Worm (Caenorhabditis elegans) whole organism, L2 larva: ENCODE measurements around the gene best-13.
"Not testable (repeated sequence)": the region's sequence is repeated elsewhere in the genome, so short reads cannot be mapped to it uniquely, and the experiment has no call there.

ENCODE experiments used
- C34F6.9 ChIP-seq: fragments of 150-350 bp; optimal IDR thresholded peaks from 2 replicates; lab custom pipeline; 2014; ENCODE audit warnings: missing biosample characterization, missing genetic modification characterization
- F13H6.1 ChIP-seq: sonication (generic microtip); optimal IDR thresholded peaks from 2 replicates; lab custom pipeline; 2016; ENCODE audit warnings: missing genetic modification characterization, missing compliant biosample characterization
- R02D3.7 ChIP-seq: fragments of 150-350 bp; optimal IDR thresholded peaks from 2 replicates; lab custom pipeline; 2014; ENCODE audit warnings: missing biosample characterization, missing genetic modification characterization
- Y55F3AM.14 ChIP-seq: fragments of 200-800 bp; sonication (Bioruptor generic); optimal IDR thresholded peaks from 2 replicates; lab custom pipeline; 2018; ENCODE audit warnings: mild to moderate bottlenecking, missing genetic modification characterization, missing compliant biosample characterization
- ZK546.5 ChIP-seq: sonication (generic microtip); optimal IDR thresholded peaks from 2 replicates; lab custom pipeline; 2017; ENCODE audit warnings: missing biosample characterization, missing genetic modification characterization
- alr-1 ChIP-seq: fragments of 150-350 bp; optimal IDR thresholded peaks from 2 replicates; lab custom pipeline; 2014; ENCODE audit warnings: missing biosample characterization, missing genetic modification characterization
- aly-2 ChIP-seq: fragments of 150-350 bp; optimal IDR thresholded peaks from 2 replicates; lab custom pipeline; 2014; ENCODE audit warnings: missing biosample characterization, missing genetic modification characterization
- ama-1 ChIP-seq: fragments of 150-350 bp; optimal IDR thresholded peaks from 2 replicates; lab custom pipeline; 2018; ENCODE audit warnings: inconsistent platforms
- ceh-16 ChIP-seq: fragments of 150-350 bp; optimal IDR thresholded peaks from 2 replicates; lab custom pipeline; 2014; ENCODE audit warnings: missing biosample characterization, missing genetic modification characterization
- crh-2 ChIP-seq: sonication (generic microtip); optimal IDR thresholded peaks from 2 replicates; lab custom pipeline; 2017; ENCODE audit warnings: missing biosample characterization, missing genetic modification characterization
- elt-1 ChIP-seq: fragments of 150-350 bp; optimal IDR thresholded peaks from 2 replicates; lab custom pipeline; 2014; ENCODE audit warnings: missing biosample characterization, missing genetic modification characterization
- elt-3 ChIP-seq: sonication (generic microtip); optimal IDR thresholded peaks from 2 replicates; lab custom pipeline; 2017; ENCODE audit warnings: missing biosample characterization, missing genetic modification characterization
- gmeb-1 ChIP-seq: fragments of 150-350 bp; optimal IDR thresholded peaks from 2 replicates; lab custom pipeline; 2014; ENCODE audit warnings: missing biosample characterization, missing genetic modification characterization
- lin-11 ChIP-seq: fragments of 150-350 bp; sonication (generic microtip); optimal IDR thresholded peaks from 2 replicates; lab custom pipeline; 2014; ENCODE audit warnings: missing biosample characterization, missing genetic modification characterization, inconsistent platforms, mixed read lengths
- nhr-12 ChIP-seq: fragments of 150-350 bp; optimal IDR thresholded peaks from 2 replicates; lab custom pipeline; 2014; ENCODE audit warnings: missing biosample characterization, missing genetic modification characterization
- nhr-129 ChIP-seq: fragments of 150-350 bp; optimal IDR thresholded peaks from 2 replicates; lab custom pipeline; 2014; ENCODE audit warnings: missing biosample characterization, missing genetic modification characterization
- nhr-21 ChIP-seq: fragments of 150-350 bp; optimal IDR thresholded peaks from 2 replicates; lab custom pipeline; 2014; ENCODE audit warnings: missing biosample characterization, missing genetic modification characterization
- nhr-23 ChIP-seq: fragments of 150-350 bp; optimal IDR thresholded peaks from 2 replicates; lab custom pipeline; 2014; ENCODE audit warnings: missing biosample characterization, missing genetic modification reagents, missing genetic modification characterization
- nhr-237 ChIP-seq: fragments of 150-350 bp; optimal IDR thresholded peaks from 2 replicates; lab custom pipeline; 2014; ENCODE audit warnings: missing biosample characterization, missing genetic modification characterization
- nhr-25 ChIP-seq: fragments of 150-350 bp; sonication (generic microtip); optimal IDR thresholded peaks from 3 replicates; lab custom pipeline; 2014; ENCODE audit warnings: missing biosample characterization, missing genetic modification characterization
- nhr-77 ChIP-seq: fragments of 150-350 bp; optimal IDR thresholded peaks from 2 replicates; lab custom pipeline; 2014; ENCODE audit warnings: missing biosample characterization, missing genetic modification characterization
- sem-4 ChIP-seq: fragments of 150-350 bp; optimal IDR thresholded peaks from 2 replicates; lab custom pipeline; 2014; ENCODE audit warnings: missing biosample characterization, missing genetic modification reagents, missing genetic modification characterization
- sma-3 ChIP-seq: sonication (generic microtip); optimal IDR thresholded peaks from 2 replicates; lab custom pipeline; 2016; ENCODE audit warnings: missing genetic modification reagents, missing genetic modification characterization, missing compliant biosample characterization
- sma-9 ChIP-seq, 2 experiments: fragments of 150-350 bp in 1 of 2; sonication (generic microtip) in 1 of 2; optimal IDR thresholded peaks; 2 replicates each; lab custom pipeline; 2014 to 2016; ENCODE audit warnings: missing genetic modification characterization in 2 of 2, mild to moderate bottlenecking in 1 of 2, missing biosample characterization in 1 of 2, missing compliant biosample characterization in 1 of 2, missing genetic modification reagents in 1 of 2, moderate library complexity in 1 of 2
- snpc-4 ChIP-seq: fragments of 150-350 bp; optimal IDR thresholded peaks from 2 replicates; lab custom pipeline; 2014; ENCODE audit warnings: missing biosample characterization, missing genetic modification characterization
- unc-39 ChIP-seq: fragments of 150-350 bp; optimal IDR thresholded peaks from 2 replicates; lab custom pipeline; 2014; ENCODE audit warnings: missing biosample characterization, missing genetic modification characterization
- unc-55 ChIP-seq: fragments of 150-350 bp; sonication (generic microtip); optimal IDR thresholded peaks from 3 replicates; lab custom pipeline; 2014; ENCODE audit warnings: missing biosample characterization, missing genetic modification reagents, missing genetic modification characterization
- unc-62 ChIP-seq: fragments of 150-350 bp; optimal IDR thresholded peaks from 2 replicates; lab custom pipeline; 2014; ENCODE audit warnings: missing biosample characterization, missing genetic modification reagents, missing genetic modification characterization
- ztf-1 ChIP-seq: fragments of 200-800 bp; sonication (Bioruptor generic); conservative IDR thresholded peaks from 2 replicates; pipeline ENCODE4 v1.3.6; 2022; ENCODE audit warnings: missing genetic modification characterization, missing compliant biosample characterization
- ztf-4 ChIP-seq: fragments of 150-350 bp; optimal IDR thresholded peaks from 2 replicates; lab custom pipeline; 2014; ENCODE audit warnings: missing biosample characterization, missing genetic modification characterization

The best-13 gene

DNA sequence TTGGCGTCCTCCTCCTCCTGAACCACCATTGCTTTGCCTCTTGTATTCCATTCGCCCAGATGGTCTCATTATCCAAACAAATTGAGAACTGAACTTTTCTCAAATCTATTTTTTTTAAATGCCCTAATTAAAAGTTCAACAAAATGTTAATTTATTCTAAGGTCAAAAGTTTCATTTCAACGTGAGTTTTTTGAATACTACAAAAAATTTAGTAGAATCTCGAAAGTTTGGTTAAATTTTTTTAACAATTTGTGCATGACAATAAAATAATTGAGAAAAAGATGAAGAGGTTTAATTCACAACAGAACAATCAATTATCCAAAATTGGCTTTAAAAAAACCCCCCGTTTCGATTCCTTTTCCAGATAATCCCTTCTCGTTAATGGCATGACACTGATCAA lies 11.8 kb upstream of the best-13 start, which contains the start of gene F32B6.4:
TSS of gene F32B6.4 (minus strand) at position 101 of the 400 bp plus-strand sequence.
- TF ChIP-seq unc-62 (GFP tag; lab: Kevin White, UChicago) (no peak), sma-9 (GFP tag; optimal IDR thresholded peaks at IDR 0.05; lab: Kevin White, UChicago) (no peak), sma-9 (tag; optimal IDR thresholded peaks at IDR 0.05; lab: Kevin White, UChicago) (no peak), nhr-77 (no peak), crh-2 (no peak), lin-11 (tag; lab: Kevin White, UChicago) (no peak), elt-1 (tag; lab: Kevin White, UChicago) (no peak), elt-3 (tag; lab: Kevin White, UChicago) (no peak), gmeb-1 (tag; lab: Kevin White, UChicago) (no peak), ZK546.5 (tag; lab: Kevin White, UChicago) (no peak), F13H6.1 (no peak), ama-1 (lab: Kevin White, UChicago) (no peak), nhr-25 (tag; lab: Kevin White, UChicago) (no peak), nhr-21 (tag; lab: Kevin White, UChicago) (no peak)

DNA sequence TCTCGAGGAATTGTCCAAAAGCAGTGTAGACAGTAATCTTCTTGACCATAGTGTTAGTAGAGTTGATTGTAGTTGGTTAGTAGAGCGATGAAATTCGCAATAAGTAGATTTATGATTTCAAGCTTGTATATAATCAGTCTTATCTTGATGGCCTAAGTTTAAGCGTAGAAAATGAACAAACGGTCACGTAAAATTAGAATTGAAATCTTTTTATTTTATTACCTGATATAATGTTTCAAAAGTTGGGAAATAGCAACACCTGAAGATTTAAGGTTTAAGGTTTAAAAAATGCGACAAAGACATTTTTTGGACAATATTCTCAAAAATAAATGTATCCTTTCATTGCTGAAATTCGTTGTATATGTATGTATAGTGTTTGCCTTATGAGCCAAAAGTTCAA lies 10.1 kb upstream of the best-13 start, which contains the start of gene sss-1:
TSS of gene sss-1 (minus strand) at position 101 of the 400 bp plus-strand sequence.
- not testable (repeated sequence) for TF ChIP-seq C34F6.9; Y55F3AM.14 (GFP tag; lab: Kevin White, UChicago); ama-1 (lab: Kevin White, UChicago)

DNA sequence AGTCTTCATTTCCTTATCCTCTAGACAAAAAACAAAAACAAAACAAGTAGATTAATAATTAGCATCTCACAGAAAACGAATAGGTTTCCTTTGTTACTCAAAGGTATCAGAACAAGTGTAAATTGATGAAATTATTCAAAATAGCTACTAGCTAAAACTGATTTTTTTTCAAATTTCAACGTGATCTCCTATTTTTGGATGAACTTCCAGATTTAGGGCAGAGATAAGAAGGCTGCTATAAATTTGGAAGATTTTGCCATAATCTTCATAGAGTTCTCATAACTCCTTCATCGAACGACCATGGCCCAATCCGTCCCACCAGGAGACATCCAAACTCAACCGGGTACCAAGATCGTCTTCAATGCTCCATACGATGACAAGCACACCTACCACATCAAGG lies 9.4 kb upstream of the best-13 start, which contains the start of gene msp-77:
TSS of gene msp-77 (plus strand) at position 301 of the 400 bp plus-strand sequence.
- TF ChIP-seq nhr-23, alr-1, ceh-16: not testable (repeated sequence)

ce11 chrIV:9895088-9895487 lies 8.6 kb upstream of the best-13 start, which contains the start of gene ssp-32:
Gene ssp-32, plus strand, starts transcription at chrIV:9895388.
- no peak for TF ChIP-seq ztf-4 (tag; lab: Kevin White, UChicago)
- no peak for TF ChIP-seq gmeb-1 (tag; lab: Kevin White, UChicago)
- no peak for TF ChIP-seq R02D3.7 (tag; lab: Kevin White, UChicago)
- no peak for TF ChIP-seq sma-9 (GFP tag; optimal IDR thresholded peaks at IDR 0.05; lab: Kevin White, UChicago)
- TF ChIP-seq sma-9 (tag; optimal IDR thresholded peaks at IDR 0.05; lab: Kevin White, UChicago): no peak
- no peak for TF ChIP-seq nhr-23
- TF ChIP-seq ztf-1 (GFP tag; lab: Robert Waterston, UW): no peak
- TF ChIP-seq unc-39 (tag; lab: Kevin White, UChicago): no peak
- TF ChIP-seq ZK546.5 (tag; lab: Kevin White, UChicago): no peak
- no peak for TF ChIP-seq unc-62 (GFP tag; lab: Kevin White, UChicago)
- TF ChIP-seq nhr-237 (tag; lab: Kevin White, UChicago): no peak
- no peak for TF ChIP-seq sma-3 (GFP tag; lab: Kevin White, UChicago)
- TF ChIP-seq, all 48 proteins: peak for 0

DNA sequence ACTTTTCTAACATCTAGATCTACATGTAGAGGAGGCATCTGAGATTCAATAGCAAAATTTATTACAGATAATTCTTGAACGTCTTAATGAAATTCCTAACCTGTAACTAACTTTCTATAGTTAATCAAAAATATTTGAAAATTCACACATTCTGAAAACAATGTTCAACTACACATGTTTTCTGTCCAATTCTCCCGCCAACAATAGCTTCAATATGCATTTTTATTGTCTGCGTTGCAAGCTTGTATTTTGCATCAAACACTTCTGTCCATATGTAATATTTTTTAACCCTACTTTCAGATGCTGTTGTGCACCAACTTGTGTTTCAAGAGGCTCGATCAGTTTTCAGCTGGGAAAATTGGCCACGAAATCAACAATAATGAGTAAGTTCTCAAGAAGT lies 5.0 kb upstream of the best-13 start, which contains the start of gene tbc-3:
TSS of gene tbc-3 (plus strand) at position 301 of the 400 bp plus-strand sequence.
- TF ChIP-seq nhr-129 (tag; lab: Kevin White, UChicago) (no peak), aly-2 (tag; lab: Kevin White, UChicago) (no peak), nhr-77 (no peak), nhr-12 (tag; lab: Kevin White, UChicago) (no peak), unc-62 (GFP tag; lab: Kevin White, UChicago) (no peak), unc-55 (GFP tag; lab: Kevin White, UChicago) (no peak), ZK546.5 (tag; lab: Kevin White, UChicago) (no peak)

ce11 chrIV:9899227-9899626 lies 4.5 kb upstream of the best-13 start:
- no peak for TF ChIP-seq gmeb-1 (tag; lab: Kevin White, UChicago)
- TF ChIP-seq nhr-23: no peak
- TF ChIP-seq nhr-129 (tag; lab: Kevin White, UChicago): peak; percentile 34
- TF ChIP-seq C34F6.9: peak; percentile 21
- no peak for TF ChIP-seq F13H6.1
- TF ChIP-seq crh-2: peak; percentile 5

- TF ChIP-seq sem-4 (tag; lab: Kevin White, UChicago) (no peak), nhr-129 (tag; lab: Kevin White, UChicago) (no peak), snpc-4 (no peak), ceh-16 (no peak), elt-3 (tag; lab: Kevin White, UChicago) (no peak), nhr-77 (no peak)
- TF ChIP-seq, all 48 proteins: peak for 0
Measured at ce11 chrIV:9913064-9913463, 9.4 kb downstream of the best-13 start.
